Worm (Caenorhabditis elegans) whole organism, L1 larva: ENCODE results near the gene M03F4.4.

Source experiments
- C16A3.4 ChIP-seq: fragments of 150-350 bp; optimal IDR thresholded peaks from 2 replicates; lab custom pipeline; 2014; ENCODE audit warnings: missing biosample characterization, missing genetic modification characterization
- ama-1 ChIP-seq: fragments of 150-350 bp; optimal IDR thresholded peaks from 2 replicates; lab custom pipeline; 2014
- blmp-1 ChIP-seq: fragments of 150-350 bp; optimal IDR thresholded peaks from 2 replicates; lab custom pipeline; 2014; ENCODE audit warnings: missing biosample characterization, missing genetic modification characterization
- elt-3 ChIP-seq, 6 experiments: fragments of 150-350 bp in 1 of 6; sonication (generic microtip); optimal IDR thresholded peaks; 2 replicates each; lab custom pipeline; 2017 to 2018; ENCODE audit warnings: missing biosample characterization in 6 of 6, missing genetic modification characterization in 6 of 6, inconsistent platforms in 1 of 6
- fkh-10 ChIP-seq: sonication (generic microtip); optimal IDR thresholded peaks from 2 replicates; lab custom pipeline; 2017; ENCODE audit warnings: missing biosample characterization, missing genetic modification reagents, missing genetic modification characterization
- lin-13 ChIP-seq: fragments of 150-350 bp; optimal IDR thresholded peaks from 2 replicates; lab custom pipeline; 2014; ENCODE audit warnings: missing biosample characterization, missing genetic modification reagents, missing genetic modification characterization
- mdl-1 ChIP-seq, 2 experiments: fragments of 150-350 bp; optimal IDR thresholded peaks; 2 replicates each; lab custom pipeline; 2014 to 2017; ENCODE audit warnings: missing biosample characterization in 2 of 2, missing genetic modification characterization in 2 of 2, inconsistent platforms in 1 of 2
- nhr-76 ChIP-seq: sonication (generic microtip); optimal IDR thresholded peaks from 2 replicates; lab custom pipeline; 2017; ENCODE audit warnings: missing biosample characterization, missing genetic modification characterization
- pax-3 ChIP-seq: fragments of 200-800 bp; sonication (Bioruptor generic); optimal IDR thresholded peaks from 2 replicates; lab custom pipeline; 2018; ENCODE audit warnings: mild to moderate bottlenecking, missing genetic modification characterization, moderate library complexity, missing compliant biosample characterization
- skn-1 ChIP-seq: fragments of 150-350 bp; optimal IDR thresholded peaks from 2 replicates; lab custom pipeline; 2014; ENCODE audit warnings: missing biosample characterization, missing genetic modification characterization
- tbx-2 ChIP-seq: sonication (generic microtip); optimal IDR thresholded peaks from 2 replicates; lab custom pipeline; 2016; ENCODE audit warnings: missing genetic modification characterization, missing compliant biosample characterization
- unc-130 ChIP-seq: fragments of 150-350 bp; optimal IDR thresholded peaks from 2 replicates; lab custom pipeline; 2017; ENCODE audit warnings: missing biosample characterization, missing genetic modification characterization, inconsistent platforms

DNA sequence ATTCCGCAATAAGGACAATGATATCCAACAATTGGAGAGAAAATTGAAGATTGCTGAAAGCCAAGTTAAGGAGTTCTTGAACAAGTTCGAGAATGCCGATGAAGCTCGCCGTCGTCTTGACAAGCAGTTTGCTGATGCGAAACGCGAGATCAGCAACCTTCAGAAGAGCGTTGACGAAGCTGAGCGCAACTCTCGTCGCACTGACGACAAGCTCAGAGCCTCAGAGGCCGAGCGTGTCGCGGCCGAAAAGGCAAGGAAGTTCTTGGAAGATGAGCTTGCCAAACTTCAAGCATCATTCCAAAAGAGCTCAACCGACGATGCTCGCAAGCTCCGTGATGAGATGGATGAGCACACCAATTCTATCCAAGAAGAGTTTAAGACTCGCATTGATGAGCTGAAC is 29.1 kb upstream of the M03F4.4 start:
- TF ChIP-seq blmp-1 (tag; lab: Kevin White, UChicago) = no peak
- TF ChIP-seq fkh-10 = no peak
- TF ChIP-seq skn-1 (tag; lab: Kevin White, UChicago) = no peak
- no peak for TF ChIP-seq nhr-76
- TF ChIP-seq tbx-2 (tag; lab: Kevin White, UChicago) = no peak
- TF ChIP-seq elt-3 (tag; optimal IDR thresholded peaks at IDR 0.05; lab: Kevin White, UChicago) = no peak
- TF ChIP-seq ama-1 (lab: Kevin White, UChicago) = no peak
- no peak for TF ChIP-seq mdl-1 (tag; optimal IDR thresholded peaks at IDR 0.05; lab: Kevin White, UChicago)
- no peak for TF ChIP-seq lin-13 (GFP tag; lab: Kevin White, UChicago)
- no peak for TF ChIP-seq unc-130 (tag; lab: Kevin White, UChicago)
- no peak for TF ChIP-seq C16A3.4 (tag; lab: Kevin White, UChicago)
- no peak for TF ChIP-seq pax-3 (tag; lab: Kevin White, UChicago)
